Worm (Caenorhabditis elegans): ENCODE measurements around the gene Y41G9A.10.

ce11 chrX:2955628-2956027 is 9.3 kb upstream of the Y41G9A.10 start:
- TF ChIP-seq tlp-1 (tag; optimal IDR thresholded peaks at IDR 0.05) (no peak), ztf-11 (tag; optimal IDR thresholded peaks at IDR 0.05) (no peak), zag-1 (tag; optimal IDR thresholded peaks at IDR 0.05) (no peak), mef-2 (tag; optimal IDR thresholded peaks at IDR 0.05) (no peak), lin-39 (tag; optimal IDR thresholded peaks at IDR 0.05) (no peak), nhr-77 (tag; optimal IDR thresholded peaks at IDR 0.05) (no peak), xbp-1 (tag; optimal IDR thresholded peaks at IDR 0.05) (no peak), ama-1 (optimal IDR thresholded peaks at IDR 0.05) (no peak), unc-30 (tag; optimal IDR thresholded peaks at IDR 0.05) (no peak), elt-2 (tag; optimal IDR thresholded peaks at IDR 0.05) (no peak), ceh-63 (GFP tag; optimal IDR thresholded peaks at IDR 0.05) (no peak)
